Worm (Caenorhabditis elegans) whole organism, young adult: ENCODE results near the gene R12A1.3.

Experiments
- dpff-1 ChIP-seq: sonication (generic microtip); optimal IDR thresholded peaks from 2 replicates; lab custom pipeline; 2017; ENCODE audit warnings: mild to moderate bottlenecking, missing genetic modification characterization, missing compliant biosample characterization
- efl-1 ChIP-seq: fragments of 150-350 bp; optimal IDR thresholded peaks from 2 replicates; lab custom pipeline; 2014; ENCODE audit warnings: missing biosample characterization, missing genetic modification reagents, missing genetic modification characterization
- him-1 ChIP-seq: sonication (generic microtip); optimal IDR thresholded peaks from 2 replicates; lab custom pipeline; 2016; ENCODE audit warnings: missing genotype, missing genetic modification reagents, missing genetic modification characterization, missing compliant biosample characterization
- lsy-27 ChIP-seq: sonication (generic microtip); optimal IDR thresholded peaks from 2 replicates; lab custom pipeline; 2017; ENCODE audit warnings: missing genetic modification characterization, mild to moderate bottlenecking, missing compliant biosample characterization, antibody characterized with exemption, missing genotype, borderline replicate concordance; ENCODE audit not compliant: insufficient read depth
- nfya-1 ChIP-seq: sonication (generic microtip); optimal IDR thresholded peaks from 2 replicates; lab custom pipeline; 2017; ENCODE audit warnings: antibody characterized with exemption, missing compliant biosample characterization, missing genetic modification characterization, borderline replicate concordance; ENCODE audit not compliant: insufficient read depth
- sea-2 ChIP-seq: fragments of 200-800 bp; sonication (Bioruptor generic); IDR thresholded peaks from 2 replicates; pipeline ENCODE4 v1.3.6; 2022; ENCODE audit warnings: missing genetic modification characterization, missing compliant biosample characterization
- somi-1 ChIP-seq: fragments of 200-800 bp; sonication (Bioruptor generic); optimal IDR thresholded peaks from 2 replicates; lab custom pipeline; 2018; ENCODE audit warnings: mild to moderate bottlenecking, missing genetic modification characterization, missing compliant biosample characterization

- TF ChIP-seq nfya-1 (tag; lab: Kevin White, UChicago) (no peak), efl-1 (no peak), dpff-1 (no peak), somi-1 (GFP tag; lab: Kevin White, UChicago) (no peak), sea-2 (GFP tag; lab: Robert Waterston, UW) (no peak), him-1 (tag; lab: Kevin White, UChicago) (no peak), lsy-27 (no peak)
These were observed 12.6 kb upstream of the R12A1.3 start for ce11 chrV:1438205-1438604.
